Worm (Caenorhabditis elegans): ENCODE results near the gene srh-20.

srh-20 gene

ce11 chrV:4957619-4958018 is 32.9 kb downstream of the srh-20 start:
- TF ChIP-seq nhr-28 (tag; optimal IDR thresholded peaks at IDR 0.05) (no peak), elt-3 (tag; optimal IDR thresholded peaks at IDR 0.05) (no peak), ceh-28 (tag; optimal IDR thresholded peaks at IDR 0.05) (no peak), mml-1 (tag; optimal IDR thresholded peaks at IDR 0.05) (no peak), ceh-16 (tag; optimal IDR thresholded peaks at IDR 0.05) (no peak), daf-12 (tag; optimal IDR thresholded peaks at IDR 0.05) (no peak), nhr-25 (tag; optimal IDR thresholded peaks at IDR 0.05) (no peak), nhr-77 (tag; optimal IDR thresholded peaks at IDR 0.05) (no peak), ceh-82 (tag; optimal IDR thresholded peaks at IDR 0.05) (no peak), mdl-1 (tag; optimal IDR thresholded peaks at IDR 0.05) (no peak), sea-2 (GFP tag; optimal IDR thresholded peaks at IDR 0.05) (no peak)

DNA sequence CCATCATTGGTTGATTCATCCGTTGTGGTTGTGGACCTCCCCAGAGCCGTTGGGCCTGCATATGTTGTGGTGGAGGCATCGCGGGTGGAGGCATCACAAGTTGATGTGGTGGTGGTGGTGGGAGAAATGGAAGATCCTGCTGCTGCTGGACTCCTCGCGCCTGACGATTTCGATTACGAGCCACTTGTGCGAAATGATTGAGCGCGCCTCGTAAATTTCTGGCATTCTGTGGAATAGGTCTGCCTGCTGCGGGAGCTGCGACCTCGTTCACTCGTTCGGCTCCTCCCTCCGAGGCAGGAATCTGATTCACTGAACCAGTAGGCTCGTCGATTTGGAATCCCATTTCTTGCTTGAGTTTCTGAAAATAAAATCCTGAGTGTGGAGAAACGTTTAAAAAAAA is 36.0 kb downstream of the srh-20 start:
- TF ChIP-seq nhr-67 (tag; optimal IDR thresholded peaks at IDR 0.05), result no peak
- TF ChIP-seq ZK546.5 (tag; optimal IDR thresholded peaks at IDR 0.05), result no peak
- TF ChIP-seq hmg-11 (tag; optimal IDR thresholded peaks at IDR 0.05), result no peak
- TF ChIP-seq fos-1 (tag; optimal IDR thresholded peaks at IDR 0.05), result no peak
- TF ChIP-seq fkh-10 (GFP tag; optimal IDR thresholded peaks at IDR 0.05), result no peak
- TF ChIP-seq egl-27 (tag; optimal IDR thresholded peaks at IDR 0.05), result no peak
- no peak for TF ChIP-seq elt-3 (tag; optimal IDR thresholded peaks at IDR 0.05)
- no peak for TF ChIP-seq elt-2 (tag; optimal IDR thresholded peaks at IDR 0.05)
- no peak for TF ChIP-seq egl-5 (tag; optimal IDR thresholded peaks at IDR 0.05)
- TF ChIP-seq skn-1 (tag; optimal IDR thresholded peaks at IDR 0.05), result no peak
- TF ChIP-seq pha-4 (tag; optimal IDR thresholded peaks at IDR 0.05), result no peak
- no peak for TF ChIP-seq nhr-28 (tag; optimal IDR thresholded peaks at IDR 0.05)
- TF ChIP-seq nhr-25 (tag; optimal IDR thresholded peaks at IDR 0.05), result no peak
- no peak for TF ChIP-seq mdl-1 (tag; optimal IDR thresholded peaks at IDR 0.05)
- no peak for TF ChIP-seq nhr-12 (tag; optimal IDR thresholded peaks at IDR 0.05)
- TF ChIP-seq lin-39 (tag; optimal IDR thresholded peaks at IDR 0.05), result no peak
- no peak for TF ChIP-seq unc-62 (GFP tag; optimal IDR thresholded peaks at IDR 0.05)
- no peak for TF ChIP-seq fkh-2 (tag; optimal IDR thresholded peaks at IDR 0.05)
- no peak for TF ChIP-seq nhr-23 (tag; optimal IDR thresholded peaks at IDR 0.05)

DNA sequence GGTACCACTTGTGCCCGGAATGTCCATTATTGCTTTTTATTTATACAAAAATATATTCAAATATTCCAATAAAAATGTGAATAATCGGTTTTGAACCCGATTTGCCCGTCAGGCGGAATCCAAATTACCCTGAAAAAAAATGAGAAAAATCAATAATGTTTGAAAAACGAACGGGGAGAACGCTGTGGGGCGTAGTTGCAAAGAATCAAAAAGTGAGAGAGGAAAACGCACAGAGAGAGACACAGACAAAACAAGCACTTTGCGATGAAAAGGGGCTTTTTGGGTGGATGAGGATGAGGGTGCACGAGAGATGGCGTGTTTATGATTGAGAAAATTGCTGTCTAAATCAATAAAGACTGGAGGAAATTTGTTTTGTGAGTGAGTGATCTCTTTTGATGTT is 38.2 kb downstream of the srh-20 start, which contains the start of gene tam-1:
Gene tam-1, minus strand, starts transcription at position 135 of the 400 bp plus-strand sequence.
- TF ChIP-seq hmg-11 (tag; optimal IDR thresholded peaks at IDR 0.05) (peak; percentile 5), lin-39 (tag; optimal IDR thresholded peaks at IDR 0.05) (peak; percentile 11), egl-5 (tag; optimal IDR thresholded peaks at IDR 0.05) (peak; percentile 75), lin-15B (tag; optimal IDR thresholded peaks at IDR 0.05) (no peak), pha-4 (tag; optimal IDR thresholded peaks at IDR 0.05) (peak; percentile 32), nhr-11 (tag; optimal IDR thresholded peaks at IDR 0.05) (no peak)

ce11 chrV:4963606-4964005 is 38.9 kb downstream of the srh-20 start:
- no peak for TF ChIP-seq ceh-28 (tag; optimal IDR thresholded peaks at IDR 0.05)
- no peak for TF ChIP-seq nhr-237 (tag; optimal IDR thresholded peaks at IDR 0.05)
- TF ChIP-seq lin-15B (tag; optimal IDR thresholded peaks at IDR 0.05), result no peak
- no peak for TF ChIP-seq nhr-12 (tag; optimal IDR thresholded peaks at IDR 0.05)

ce11 chrV:4964020-4964635 is 39.4 kb downstream of the srh-20 start:
- peak; percentile 57 for TF ChIP-seq ama-1 (optimal IDR thresholded peaks at IDR 0.05)
- TF ChIP-seq nfya-1 (tag; optimal IDR thresholded peaks at IDR 0.05; ENCODE audit: insufficient read depth), result no peak

DNA sequence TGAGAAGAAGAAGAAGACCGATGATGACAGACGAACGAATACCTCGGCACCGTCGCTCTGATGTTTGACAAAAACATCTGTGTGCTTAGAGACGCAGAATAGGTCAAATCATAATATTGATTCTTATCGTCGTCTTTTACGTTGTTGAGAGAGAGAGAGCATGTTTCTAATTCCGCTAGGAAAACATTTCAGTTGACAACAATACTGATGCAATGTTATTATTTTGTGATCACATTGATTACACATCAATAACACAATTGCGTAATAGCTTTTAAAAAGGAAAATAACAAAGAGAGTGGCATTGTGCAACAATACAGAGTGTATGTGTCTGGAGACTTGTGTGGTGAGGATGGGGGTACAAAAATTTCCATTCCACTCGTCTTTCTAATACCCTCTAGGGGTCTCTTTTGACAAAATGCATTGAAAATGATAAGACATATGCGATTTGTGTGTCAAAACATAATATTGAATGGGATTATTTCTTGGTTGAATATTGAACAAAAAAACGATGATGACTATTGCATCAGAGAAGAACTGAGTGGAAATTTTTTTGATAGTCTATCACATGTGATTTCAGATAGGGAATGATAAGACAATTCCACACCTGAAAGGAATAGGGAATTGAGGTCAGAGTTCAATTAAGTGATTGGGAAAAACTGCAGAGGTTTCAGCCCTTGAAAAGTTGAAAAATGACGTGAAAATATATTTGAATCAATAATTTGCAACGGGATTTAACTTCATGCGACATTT is 40.1 kb downstream of the srh-20 start:
- TF ChIP-seq pqm-1 (tag; optimal IDR thresholded peaks at IDR 0.05) (peak; percentile 5), nhr-25 (tag; optimal IDR thresholded peaks at IDR 0.05) (no peak), elt-2 (tag; optimal IDR thresholded peaks at IDR 0.05) (peak; percentile 85), ceh-82 (tag; optimal IDR thresholded peaks at IDR 0.05) (no peak), fos-1 (tag; optimal IDR thresholded peaks at IDR 0.05) (no peak), pha-4 (tag; optimal IDR thresholded peaks at IDR 0.05) (peak; percentile 78), skn-1 (tag; optimal IDR thresholded peaks at IDR 0.05) (peak; percentile 86)
